Fruit fly (Drosophila melanogaster) whole organism, pupa: ENCODE measurements around the gene chm.

Experiments used
- CG10348 ChIP-seq: fragments of 200-800 bp; sonication (Bioruptor generic); IDR thresholded peaks from 2 replicates; pipeline ENCODE4 v1.3.6; 2022; ENCODE audit warnings: missing biosample characterization, missing genetic modification characterization
- CG12605 ChIP-seq: fragments of 200-800 bp; sonication (Bioruptor generic); IDR thresholded peaks from 2 replicates; pipeline ENCODE4 v1.3.6; 2022; ENCODE audit warnings: missing biosample characterization, missing genetic modification characterization
- CG13204 ChIP-seq: fragments of 200-800 bp; sonication (Bioruptor generic); optimal IDR thresholded peaks from 2 replicates; lab custom pipeline; 2018; ENCODE audit warnings: missing biosample characterization, mild to moderate bottlenecking, missing genetic modification characterization, moderate library complexity
- CG14655 ChIP-seq: fragments of 200-800 bp; sonication (Bioruptor generic); optimal IDR thresholded peaks from 3 replicates; lab custom pipeline; 2017; ENCODE audit warnings: mild to moderate bottlenecking, missing biosample characterization, missing genetic modification reagents, missing genetic modification characterization
- CG15710 ChIP-seq: fragments of 200-800 bp; sonication (Bioruptor generic); optimal IDR thresholded peaks from 2 replicates; lab custom pipeline; 2018; ENCODE audit warnings: missing biosample characterization, mild to moderate bottlenecking, missing genetic modification characterization, moderate library complexity
- CG17806 ChIP-seq: fragments of 200-800 bp; sonication (Bioruptor generic); optimal IDR thresholded peaks from 2 replicates; lab custom pipeline; 2018; ENCODE audit warnings: missing biosample characterization, mild to moderate bottlenecking, missing genetic modification characterization, moderate library complexity
- CG32121 ChIP-seq: fragments of 200-800 bp; sonication (Bioruptor generic); IDR thresholded peaks from 2 replicates; pipeline ENCODE4 v1.3.6; 2022; ENCODE audit warnings: missing biosample characterization, missing genetic modification characterization
- CG34367 ChIP-seq: fragments of 200-800 bp; sonication (Bioruptor generic); optimal IDR thresholded peaks from 2 replicates; lab custom pipeline; 2018; ENCODE audit warnings: missing biosample characterization, mild to moderate bottlenecking, missing genetic modification characterization
- CG4496 ChIP-seq: fragments of 200-800 bp; sonication (Bioruptor generic); IDR thresholded peaks from 3 replicates; pipeline ENCODE4 v1.3.6; 2022; ENCODE audit warnings: missing biosample characterization, missing genetic modification characterization
- CG8159 ChIP-seq: fragments of 200-800 bp; sonication (Bioruptor generic); optimal IDR thresholded peaks from 3 replicates; lab custom pipeline; 2018; ENCODE audit warnings: missing biosample characterization, mild to moderate bottlenecking, missing genetic modification characterization, moderate library complexity
- CG8301 ChIP-seq: fragments of 200-800 bp; sonication (Bioruptor generic); optimal IDR thresholded peaks from 2 replicates; lab custom pipeline; 2018; ENCODE audit warnings: missing biosample characterization, mild to moderate bottlenecking, missing genetic modification characterization
- CG9948 ChIP-seq: fragments of 200-800 bp; sonication (Bioruptor generic); optimal IDR thresholded peaks from 2 replicates; lab custom pipeline; 2018; ENCODE audit warnings: missing biosample characterization, mild to moderate bottlenecking, missing genetic modification characterization, moderate library complexity
- D1 ChIP-seq: fragments of 200-800 bp; sonication (Bioruptor generic); optimal IDR thresholded peaks from 2 replicates; lab custom pipeline; 2018; ENCODE audit warnings: missing biosample characterization, mild to moderate bottlenecking, missing genetic modification characterization, moderate library complexity
- EcR ChIP-seq: fragments of 200-800 bp; sonication (Bioruptor generic); optimal IDR thresholded peaks from 3 replicates; lab custom pipeline; 2019; ENCODE audit warnings: missing biosample characterization, missing genetic modification characterization, mild to moderate bottlenecking, moderate library complexity, missing genetic modification reagents
- Ets98B ChIP-seq: fragments of 200-800 bp; sonication (Bioruptor generic); IDR thresholded peaks from 2 replicates; pipeline ENCODE4 v1.3.6; 2022; ENCODE audit warnings: missing biosample characterization, missing genetic modification characterization
- Pif1A ChIP-seq: fragments of 200-800 bp; sonication (Bioruptor generic); optimal IDR thresholded peaks from 3 replicates; lab custom pipeline; 2016; ENCODE audit warnings: missing biosample characterization, missing genetic modification characterization
- Pif1B ChIP-seq: fragments of 200-800 bp; sonication (Bioruptor generic); optimal IDR thresholded peaks from 3 replicates; lab custom pipeline; 2016; ENCODE audit warnings: missing biosample characterization, missing genetic modification characterization
- Snoo ChIP-seq: fragments of 200-800 bp; sonication (Bioruptor generic); optimal IDR thresholded peaks from 3 replicates; lab custom pipeline; 2017; ENCODE audit warnings: missing biosample characterization, mild to moderate bottlenecking, missing genetic modification characterization, inconsistent platforms
- fd96Ca ChIP-seq: fragments of 200-800 bp; sonication (Bioruptor generic); IDR thresholded peaks from 3 replicates; pipeline ENCODE4 v1.3.6; 2022; ENCODE audit warnings: missing biosample characterization, missing genetic modification characterization
- gl ChIP-seq: fragments of 200-800 bp; sonication (Bioruptor generic); optimal IDR thresholded peaks from 2 replicates; lab custom pipeline; 2018; ENCODE audit warnings: missing biosample characterization, mild to moderate bottlenecking, missing genetic modification characterization
- rn ChIP-seq: fragments of 200-800 bp; sonication (Bioruptor generic); IDR thresholded peaks from 2 replicates; pipeline ENCODE4 v1.3.6; 2022; ENCODE audit warnings: missing biosample characterization, missing genetic modification characterization

The chm gene

dm6 chr2L:7401025-7401424 lies 11.2 kb upstream of the chm start, which contains the start of gene CG5171:
Gene CG5171 (plus strand): TSS chr2L:7401335.
- no peak for TF ChIP-seq Pif1A (GFP tag; lab: Kevin White, UChicago)
- TF ChIP-seq gl (tag; lab: Kevin White, UChicago), result no peak
- TF ChIP-seq rn (GFP tag; lab: Robert Waterston, UW), result no peak

DNA sequence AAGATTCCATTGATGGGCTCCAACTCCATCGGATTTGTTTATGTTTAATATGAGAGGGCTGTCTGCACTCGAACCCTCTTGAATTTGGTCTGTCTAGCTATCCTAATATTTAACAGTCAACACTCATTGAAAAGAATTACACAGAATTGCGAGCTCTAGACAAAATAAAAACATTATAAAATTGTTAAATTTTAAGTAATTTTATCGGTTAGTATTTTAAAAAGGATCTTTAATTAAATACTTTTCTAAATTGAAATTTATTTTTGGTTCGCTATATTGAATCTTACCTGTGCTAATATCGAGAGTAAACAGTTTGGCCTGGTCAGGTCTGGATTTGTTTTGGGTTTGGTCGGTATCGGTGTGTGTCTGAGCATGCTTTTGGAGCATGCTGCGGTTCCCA lies 10.6 kb upstream of the chm start:
- TF ChIP-seq CG9948, result no peak
- no peak for TF ChIP-seq Pif1B (GFP tag; lab: Kevin White, UChicago)
- TF ChIP-seq rn (GFP tag; lab: Robert Waterston, UW), result no peak
- no peak for TF ChIP-seq EcR (GFP tag; lab: Kevin White, UChicago)
- TF ChIP-seq CG14655, result no peak
- TF ChIP-seq Snoo (tag; lab: Kevin White, UChicago), result no peak
- no peak for TF ChIP-seq CG8301 (tag; lab: Kevin White, UChicago)
- TF ChIP-seq CG13204 (GFP tag; lab: Kevin White, UChicago), result no peak
- TF ChIP-seq CG8159 (tag; lab: Kevin White, UChicago), result no peak
- TF ChIP-seq CG17806 (tag; lab: Kevin White, UChicago), result no peak
- no peak for TF ChIP-seq CG4496 (GFP tag; lab: Robert Waterston, UW)
- TF ChIP-seq CG32121, result no peak
- TF ChIP-seq Ets98B (GFP tag; lab: Robert Waterston, UW), result no peak; the same call in 1 of the 2 replicates
- no peak for TF ChIP-seq CG15710 (tag; lab: Kevin White, UChicago)
- no peak for TF ChIP-seq gl (tag; lab: Kevin White, UChicago)
- TF ChIP-seq D1, result no peak
- no peak for TF ChIP-seq CG34367 (tag; lab: Kevin White, UChicago)
- no peak for TF ChIP-seq fd96Ca (GFP tag; lab: Robert Waterston, UW)

DNA sequence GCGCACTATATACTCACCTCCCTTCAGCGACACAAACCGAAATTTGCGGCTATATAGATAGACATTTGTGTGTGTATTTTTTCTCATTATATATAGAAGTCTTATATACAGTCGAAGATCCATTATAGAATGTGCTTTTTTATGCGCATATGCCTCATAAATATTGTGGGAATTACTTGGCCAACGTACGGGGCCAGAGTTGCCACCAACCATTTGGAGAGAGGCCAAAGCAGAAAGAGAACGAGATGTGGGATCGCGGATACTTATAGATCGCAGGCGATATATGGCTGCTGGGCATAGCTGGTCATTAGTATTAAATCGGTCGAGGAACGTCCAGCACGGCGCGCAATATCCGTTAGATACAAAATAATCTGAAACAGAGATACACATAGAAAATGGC lies 7.3 kb upstream of the chm start, which contains the start of gene CG5177:
CG5177 (plus strand) TSS at position 305 of the 400 bp plus-strand sequence.
- TF ChIP-seq CG13204 (GFP tag; lab: Kevin White, UChicago), result no peak

DNA sequence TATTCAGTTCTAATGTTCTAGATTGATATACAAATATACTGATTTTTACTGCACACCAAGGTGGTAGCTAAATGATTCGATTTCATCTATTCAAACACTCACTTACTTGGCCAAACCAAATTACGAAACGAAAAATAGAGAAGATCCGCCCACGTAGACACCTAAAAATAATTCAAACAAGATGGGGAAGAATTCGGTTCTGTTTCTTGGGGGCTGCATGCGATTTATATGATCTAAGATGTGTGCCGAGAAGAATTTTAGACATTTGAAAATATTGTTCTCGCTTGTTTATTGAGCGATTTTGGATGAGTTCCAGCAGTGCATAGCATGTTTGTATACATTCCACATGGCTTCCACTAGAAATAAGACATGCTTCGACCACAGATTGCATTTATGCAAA lies 4.6 kb upstream of the chm start:
- no peak for TF ChIP-seq Pif1B (GFP tag; lab: Kevin White, UChicago)
- TF ChIP-seq CG13204 (GFP tag; lab: Kevin White, UChicago), result no peak
- TF ChIP-seq Snoo (tag; lab: Kevin White, UChicago), result no peak
- TF ChIP-seq EcR (GFP tag; lab: Kevin White, UChicago), result no peak
- TF ChIP-seq CG9948, result no peak
- no peak for TF ChIP-seq CG10348 (GFP tag; lab: Robert Waterston, UW)
- no peak for TF ChIP-seq CG8301 (tag; lab: Kevin White, UChicago)
- TF ChIP-seq, all 21 proteins: peak for 0

- TF ChIP-seq gl (tag; lab: Kevin White, UChicago), result no peak
- TF ChIP-seq fd96Ca (GFP tag; lab: Robert Waterston, UW), result no peak
- no peak for TF ChIP-seq Pif1A (GFP tag; lab: Kevin White, UChicago)
- TF ChIP-seq CG32121, result 0 out of 2 replicates have a peak, but pooled peaks have one; percentile 9
Measured at dm6 chr2L:7409007-7409406, 3.2 kb upstream of the chm start.

dm6 chr2L:7409602-7410001 lies 2.6 kb upstream of the chm start, which contains the start of gene CG5181:
Gene CG5181 (minus strand): TSS chr2L:7409809.
- TF ChIP-seq CG32121 (no peak), rn (GFP tag; lab: Robert Waterston, UW) (no peak), CG15710 (tag; lab: Kevin White, UChicago) (no peak), CG12605 (GFP tag; lab: Robert Waterston, UW) (no peak), CG17806 (tag; lab: Kevin White, UChicago) (no peak), fd96Ca (GFP tag; lab: Robert Waterston, UW) (no peak), Pif1B (GFP tag; lab: Kevin White, UChicago) (no peak)

DNA sequence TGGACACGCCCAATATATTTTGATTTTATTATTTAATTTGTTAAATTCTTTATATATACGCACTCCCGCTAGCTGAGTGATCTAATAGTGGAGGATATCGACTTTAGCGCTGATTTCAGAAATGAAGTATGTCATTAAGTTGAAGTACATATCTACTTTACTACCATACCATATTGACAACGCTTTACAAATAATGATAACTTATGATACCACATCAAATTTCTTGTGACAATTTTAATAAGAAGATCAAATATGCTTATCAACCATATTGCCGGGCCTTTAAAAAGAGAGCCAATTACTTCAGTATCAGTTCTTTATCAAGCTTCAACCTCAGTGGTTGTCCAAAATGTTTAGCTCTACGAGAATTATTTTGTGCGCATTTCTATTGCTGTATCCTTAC lies 1.6 kb upstream of the chm start, which contains the start of gene CG15818:
CG15818 (plus strand) TSS at position 301 of the 400 bp plus-strand sequence.
- no peak for TF ChIP-seq Pif1B (GFP tag; lab: Kevin White, UChicago)
- TF ChIP-seq Snoo (tag; lab: Kevin White, UChicago), result no peak
- TF ChIP-seq CG10348 (GFP tag; lab: Robert Waterston, UW), result no peak
- TF ChIP-seq CG13204 (GFP tag; lab: Kevin White, UChicago), result no peak
- TF ChIP-seq CG32121, result no peak
- no peak for TF ChIP-seq CG8301 (tag; lab: Kevin White, UChicago)
- no peak for TF ChIP-seq rn (GFP tag; lab: Robert Waterston, UW)
- TF ChIP-seq CG15710 (tag; lab: Kevin White, UChicago), result no peak
- no peak for TF ChIP-seq D1
- TF ChIP-seq CG4496 (GFP tag; lab: Robert Waterston, UW), result no peak
- TF ChIP-seq fd96Ca (GFP tag; lab: Robert Waterston, UW), result no peak
- no peak for TF ChIP-seq EcR (GFP tag; lab: Kevin White, UChicago)
- TF ChIP-seq Ets98B (GFP tag; lab: Robert Waterston, UW), result no peak
- no peak for TF ChIP-seq CG34367 (tag; lab: Kevin White, UChicago)
- no peak for TF ChIP-seq CG14655
- no peak for TF ChIP-seq CG12605 (GFP tag; lab: Robert Waterston, UW)
- TF ChIP-seq, all 21 proteins: peak for 0
